Worm (Caenorhabditis elegans): ENCODE results near the gene K05F1.1.

The K05F1.1 gene

DNA sequence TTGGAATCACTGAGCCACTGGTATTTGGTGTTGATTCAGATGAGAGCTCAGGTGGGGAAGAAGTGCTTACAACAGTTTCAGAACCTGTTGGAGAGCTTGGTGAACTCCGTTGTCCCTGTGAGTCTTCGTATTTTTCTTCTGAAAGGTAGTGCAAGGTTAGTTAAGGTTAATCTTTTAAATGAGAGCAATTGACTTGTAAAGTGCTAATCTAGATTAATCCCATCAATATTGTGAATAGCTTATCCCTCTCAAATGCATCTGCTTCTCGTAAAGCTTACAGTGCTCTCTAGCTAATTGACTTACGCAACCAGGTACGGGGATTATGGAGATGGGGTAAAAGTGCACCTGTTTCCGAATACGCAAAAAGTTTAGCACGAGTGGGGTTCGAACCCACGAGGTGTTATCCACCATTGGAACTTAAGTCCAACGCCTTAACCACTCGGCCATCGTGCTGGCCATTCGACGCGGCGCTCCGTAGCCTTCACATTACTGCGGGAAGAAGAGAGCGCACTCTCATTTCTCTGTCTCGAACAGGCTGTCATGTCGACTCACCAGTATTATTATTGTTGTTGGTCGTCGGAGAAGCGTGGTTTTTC is 28.5 kb upstream of the K05F1.1 start (continued):
- no peak for TF ChIP-seq ceh-62 (tag; optimal IDR thresholded peaks at IDR 0.05)
- peak; percentile 53 for TF ChIP-seq php-3 (GFP tag; IDR thresholded peaks at IDR 0.05)
- no peak for TF ChIP-seq mdl-1 (tag; optimal IDR thresholded peaks at IDR 0.05)
- TF ChIP-seq lir-3 (tag; optimal IDR thresholded peaks at IDR 0.05) = no peak
- TF ChIP-seq ztf-11 (tag; optimal IDR thresholded peaks at IDR 0.05) = no peak
- TF ChIP-seq daf-8 (GFP tag; IDR thresholded peaks at IDR 0.05) = no peak
- peak; percentile 49 for TF ChIP-seq rbr-2 (tag; optimal IDR thresholded peaks at IDR 0.05)
- TF ChIP-seq dmd-6 (GFP tag; IDR thresholded peaks at IDR 0.05) = peak; percentile 58
- peak; percentile 34 for TF ChIP-seq ztf-7 (tag; optimal IDR thresholded peaks at IDR 0.05)
- TF ChIP-seq D1046.2 (GFP tag; IDR thresholded peaks at IDR 0.05) = 0 out of 2 replicates have a peak, but pooled peaks have one; percentile 59
- TF ChIP-seq hif-1 (tag; optimal IDR thresholded peaks at IDR 0.05) = peak in 1 of 2 experiments; percentile 31
- no peak for TF ChIP-seq nhr-11 (tag; optimal IDR thresholded peaks at IDR 0.05)
- no peak for TF ChIP-seq unc-39 (tag; optimal IDR thresholded peaks at IDR 0.05)
- TF ChIP-seq skn-1 (tag; optimal IDR thresholded peaks at IDR 0.05) = no peak
- peak; percentile 14 for TF ChIP-seq nhr-102 (tag; optimal IDR thresholded peaks at IDR 0.05)
- no peak for TF ChIP-seq ceh-32 (tag; optimal IDR thresholded peaks at IDR 0.05; ENCODE audit: poor library complexity)
- no peak for TF ChIP-seq mdt-29 (GFP tag; IDR thresholded peaks at IDR 0.05)
- no peak for TF ChIP-seq gei-8 (GFP tag; optimal IDR thresholded peaks at IDR 0.05)
- TF ChIP-seq lin-39 (tag; optimal IDR thresholded peaks at IDR 0.05) = no peak
- peak; percentile 41 for TF ChIP-seq dve-1 (tag; optimal IDR thresholded peaks at IDR 0.05; ENCODE audit: insufficient read depth)
- TF ChIP-seq madf-5 (GFP tag; IDR thresholded peaks at IDR 0.05) = 0 out of 4 replicates have a peak, but pooled peaks of 1 of the 2 experiments have one; percentile 15
- TF ChIP-seq hlh-30 (tag; optimal IDR thresholded peaks at IDR 0.05; ENCODE audit: insufficient read depth) = peak; percentile 59
- TF ChIP-seq nhr-76 (tag; optimal IDR thresholded peaks at IDR 0.05) = no peak
- peak; percentile 83 for TF ChIP-seq hmg-1.1 (GFP tag; IDR thresholded peaks at IDR 0.05)
- TF ChIP-seq nhr-10 (tag; optimal IDR thresholded peaks at IDR 0.05) = no peak
- peak; percentile 64; the same call in 1 of the 2 replicates for TF ChIP-seq ceh-20 (GFP tag; IDR thresholded peaks at IDR 0.05)
- TF ChIP-seq lin-13 (GFP tag; optimal IDR thresholded peaks at IDR 0.05) = peak; percentile 48
- TF ChIP-seq nhr-111 (GFP tag; optimal IDR thresholded peaks at IDR 0.05) = no peak
- no peak for TF ChIP-seq lin-1 (GFP tag; IDR thresholded peaks at IDR 0.05)
- 0 out of 2 replicates have a peak, but pooled peaks have one; percentile 75 for TF ChIP-seq F44E2.7 (GFP tag; IDR thresholded peaks at IDR 0.05)
- no peak for TF ChIP-seq dpl-1 (GFP tag; optimal IDR thresholded peaks at IDR 0.05)
- peak; percentile 67; the same call in 1 of the 2 replicates for TF ChIP-seq dmd-8 (GFP tag; IDR thresholded peaks at IDR 0.05)
- TF ChIP-seq T26A8.4 (GFP tag; IDR thresholded peaks at IDR 0.05) = peak; percentile 57; the same call in 1 of the 2 replicates
- peak; percentile 87 for TF ChIP-seq lim-7 (GFP tag; IDR thresholded peaks at IDR 0.05)
- no peak for TF ChIP-seq cey-2 (tag; optimal IDR thresholded peaks at IDR 0.05; ENCODE audit: borderline replicate concordance, insufficient read depth)
- TF ChIP-seq T20F7.1 (GFP tag; optimal IDR thresholded peaks at IDR 0.05) = no peak
- TF ChIP-seq set-16 (GFP tag; IDR thresholded peaks at IDR 0.05) = peak; percentile 33; the same call in 1 of the 2 replicates
- peak; percentile 57 for TF ChIP-seq mxl-3 (GFP tag; optimal IDR thresholded peaks at IDR 0.05)
- no peak for TF ChIP-seq zip-2 (tag; optimal IDR thresholded peaks at IDR 0.05)
- peak; percentile 87 for TF ChIP-seq egl-43 (GFP tag; IDR thresholded peaks at IDR 0.05)
- no peak for TF ChIP-seq aly-2 (tag; optimal IDR thresholded peaks at IDR 0.05)
- TF ChIP-seq hlh-11 (tag; optimal IDR thresholded peaks at IDR 0.05) = peak; percentile 11
- TF ChIP-seq ctbp-1 (GFP tag; IDR thresholded peaks at IDR 0.05) = peak; percentile 70
- TF ChIP-seq lin-15B (tag; optimal IDR thresholded peaks at IDR 0.05) = no peak
- peak; percentile 62 for TF ChIP-seq mep-1 (tag; optimal IDR thresholded peaks at IDR 0.05)
- no peak for TF ChIP-seq tra-1 (GFP tag; IDR thresholded peaks at IDR 0.05)
- peak; percentile 66; the same call in 1 of the 2 replicates for TF ChIP-seq pha-4 (GFP tag; IDR thresholded peaks at IDR 0.05)
- TF ChIP-seq pha-4 (tag; optimal IDR thresholded peaks at IDR 0.05) = no peak
- TF ChIP-seq F10B5.3 (tag; optimal IDR thresholded peaks at IDR 0.05) = peak; percentile 14
- TF ChIP-seq zfp-3 (GFP tag; conservative IDR thresholded peaks at IDR 0.05) = 0 out of 2 replicates have a peak, but pooled peaks have one; percentile 54

Data from whole organism, L4 larva.